Worm (Caenorhabditis elegans) whole organism, L2 larva: ENCODE data around the gene F55G7.3.

Experiments used
- F13H6.1 ChIP-seq: sonication (generic microtip); optimal IDR thresholded peaks from 2 replicates; lab custom pipeline; 2016; ENCODE audit warnings: missing genetic modification characterization, missing compliant biosample characterization
- R02D3.7 ChIP-seq: fragments of 150-350 bp; optimal IDR thresholded peaks from 2 replicates; lab custom pipeline; 2014; ENCODE audit warnings: missing biosample characterization, missing genetic modification characterization
- ceh-82 ChIP-seq: fragments of 150-350 bp; optimal IDR thresholded peaks from 2 replicates; lab custom pipeline; 2014; ENCODE audit warnings: missing biosample characterization, missing genetic modification characterization
- elt-3 ChIP-seq: sonication (generic microtip); optimal IDR thresholded peaks from 2 replicates; lab custom pipeline; 2017; ENCODE audit warnings: missing biosample characterization, missing genetic modification characterization
- lin-39 ChIP-seq: fragments of 150-350 bp; optimal IDR thresholded peaks from 2 replicates; lab custom pipeline; 2014; ENCODE audit warnings: missing biosample characterization, missing genetic modification reagents, missing genetic modification characterization
- nhr-11 ChIP-seq: fragments of 150-350 bp; optimal IDR thresholded peaks from 2 replicates; lab custom pipeline; 2014; ENCODE audit warnings: missing biosample characterization, missing genetic modification characterization
- nhr-12 ChIP-seq: fragments of 150-350 bp; optimal IDR thresholded peaks from 2 replicates; lab custom pipeline; 2014; ENCODE audit warnings: missing biosample characterization, missing genetic modification characterization
- nhr-77 ChIP-seq: fragments of 150-350 bp; optimal IDR thresholded peaks from 2 replicates; lab custom pipeline; 2014; ENCODE audit warnings: missing biosample characterization, missing genetic modification characterization
- unc-39 ChIP-seq: fragments of 150-350 bp; optimal IDR thresholded peaks from 2 replicates; lab custom pipeline; 2014; ENCODE audit warnings: missing biosample characterization, missing genetic modification characterization
- unc-55 ChIP-seq: fragments of 150-350 bp; sonication (generic microtip); optimal IDR thresholded peaks from 3 replicates; lab custom pipeline; 2014; ENCODE audit warnings: missing biosample characterization, missing genetic modification reagents, missing genetic modification characterization
- ztf-11 ChIP-seq: sonication (generic microtip); optimal IDR thresholded peaks from 2 replicates; lab custom pipeline; 2017; ENCODE audit warnings: missing biosample characterization, missing genetic modification characterization

DNA sequence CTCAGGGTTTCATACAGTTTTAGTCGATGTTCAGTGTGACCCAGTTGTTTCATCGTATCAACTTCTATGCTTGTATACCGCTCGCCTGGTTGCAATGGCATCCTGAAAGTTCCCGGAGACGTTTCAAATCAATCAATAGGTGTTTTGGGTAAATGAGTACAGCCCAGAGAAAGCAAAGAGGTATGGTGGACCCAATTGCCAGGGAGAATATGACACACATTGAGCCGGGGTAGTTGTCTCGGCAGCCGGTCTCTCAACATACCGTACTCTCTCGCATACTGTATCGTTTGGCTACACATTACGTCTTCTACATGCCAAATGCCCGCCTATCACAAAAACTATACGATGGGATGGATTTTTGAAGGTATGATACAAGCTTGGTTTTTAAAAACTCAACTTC is 43.8 kb downstream of the F55G7.3 start, which contains the start of gene Y62H9A.9:
- TF ChIP-seq nhr-77 (no peak), F13H6.1 (tag; lab: Kevin White, UChicago) (no peak), ztf-11 (tag; lab: Kevin White, UChicago) (no peak), lin-39 (tag; lab: Kevin White, UChicago) (no peak), unc-55 (GFP tag; lab: Kevin White, UChicago) (no peak), elt-3 (tag; lab: Kevin White, UChicago) (no peak), nhr-11 (tag; lab: Kevin White, UChicago) (no peak), unc-39 (no peak), nhr-12 (tag; lab: Kevin White, UChicago) (no peak), R02D3.7 (tag; lab: Kevin White, UChicago) (no peak), ceh-82 (no peak)
